Worm (Caenorhabditis elegans) whole organism, L2 larva: Measurements from ENCODE around the gene T23E7.6.

Experiments used
- ZK546.5 ChIP-seq: sonication (generic microtip); optimal IDR thresholded peaks from 2 replicates; lab custom pipeline; 2017; ENCODE audit warnings: missing biosample characterization, missing genetic modification characterization
- ceh-16 ChIP-seq: fragments of 150-350 bp; optimal IDR thresholded peaks from 2 replicates; lab custom pipeline; 2014; ENCODE audit warnings: missing biosample characterization, missing genetic modification characterization
- crh-2 ChIP-seq: sonication (generic microtip); optimal IDR thresholded peaks from 2 replicates; lab custom pipeline; 2017; ENCODE audit warnings: missing biosample characterization, missing genetic modification characterization
- dmd-4 ChIP-seq: sonication (generic microtip); optimal IDR thresholded peaks from 2 replicates; lab custom pipeline; 2017; ENCODE audit warnings: missing biosample characterization, missing genetic modification characterization
- egl-27 ChIP-seq: sonication (generic microtip); optimal IDR thresholded peaks from 3 replicates; lab custom pipeline; 2017; ENCODE audit warnings: missing biosample characterization, missing genetic modification reagents, missing genetic modification characterization
- elt-3 ChIP-seq: sonication (generic microtip); optimal IDR thresholded peaks from 2 replicates; lab custom pipeline; 2017; ENCODE audit warnings: missing biosample characterization, missing genetic modification characterization
- nhr-10 ChIP-seq: sonication (generic microtip); optimal IDR thresholded peaks from 2 replicates; lab custom pipeline; 2017; ENCODE audit warnings: missing biosample characterization, missing genetic modification characterization
- nhr-129 ChIP-seq: fragments of 150-350 bp; optimal IDR thresholded peaks from 2 replicates; lab custom pipeline; 2014; ENCODE audit warnings: missing biosample characterization, missing genetic modification characterization
- unc-62 ChIP-seq: fragments of 150-350 bp; optimal IDR thresholded peaks from 2 replicates; lab custom pipeline; 2014; ENCODE audit warnings: missing biosample characterization, missing genetic modification reagents, missing genetic modification characterization

DNA sequence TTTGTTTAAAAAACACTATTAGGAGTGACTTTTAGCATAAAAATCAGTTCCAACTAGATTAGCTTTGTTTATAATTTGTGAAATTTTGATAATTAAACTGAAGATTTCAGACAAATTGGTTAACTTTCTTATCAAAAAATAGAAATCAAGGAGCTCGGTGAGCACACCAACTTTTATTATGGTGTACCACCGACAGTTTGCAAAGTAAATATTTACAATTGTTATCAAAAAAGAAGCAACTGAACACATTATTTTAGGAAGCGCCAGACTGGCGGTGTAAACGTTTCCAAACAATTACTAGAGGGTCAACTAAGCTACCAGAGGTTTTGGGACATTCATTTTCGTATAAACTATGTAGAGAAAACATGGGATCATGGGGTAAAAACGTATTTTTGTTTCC, 47.1 kb downstream of the T23E7.6 start:
- TF ChIP-seq crh-2 (tag; lab: Kevin White, UChicago) (no peak), dmd-4 (tag; lab: Kevin White, UChicago) (no peak), elt-3 (tag; lab: Kevin White, UChicago) (no peak), ceh-16 (tag; lab: Kevin White, UChicago) (no peak), ZK546.5 (tag; lab: Kevin White, UChicago) (no peak), egl-27 (tag; lab: Kevin White, UChicago) (no peak), nhr-129 (tag; lab: Kevin White, UChicago) (no peak), unc-62 (GFP tag; lab: Kevin White, UChicago) (no peak), nhr-10 (tag; lab: Kevin White, UChicago) (no peak)
